Fruit fly (Drosophila melanogaster) whole organism, embryonic: ENCODE measurements around the gene Atg8b.
A peak's percentile ranks its signal among the peaks of the same experiment; 100 is the strongest.

Source experiments
- Awh ChIP-seq: fragments of 200-800 bp; sonication (Bioruptor generic); IDR thresholded peaks from 2 replicates; pipeline ENCODE4, ENCODE4 v1.3.6; 2022; ENCODE audit warnings: missing biosample characterization, missing genetic modification characterization
- CG10147 ChIP-seq: fragments of 200-800 bp; sonication (Bioruptor generic); optimal IDR thresholded peaks from 2 replicates; lab custom pipeline; 2019; ENCODE audit warnings: missing biosample characterization, mild to moderate bottlenecking, missing genetic modification characterization, moderate library complexity
- CG1024 ChIP-seq: fragments of 200-800 bp; sonication (Bioruptor generic); IDR thresholded peaks from 2 replicates; pipeline ENCODE4 v1.3.6; 2022; ENCODE audit warnings: missing biosample characterization, missing genetic modification characterization
- CG10267 ChIP-seq: fragments of 200-800 bp; sonication (Bioruptor generic); optimal IDR thresholded peaks from 2 replicates; lab custom pipeline; 2018; ENCODE audit warnings: missing biosample characterization, mild to moderate bottlenecking, missing genetic modification characterization, moderate library complexity
- CG10274 ChIP-seq: fragments of 200-800 bp; sonication (Bioruptor generic); optimal IDR thresholded peaks from 3 replicates; lab custom pipeline; 2017; ENCODE audit warnings: missing biosample characterization, mild to moderate bottlenecking, missing genetic modification characterization
- CG10543 ChIP-seq: fragments of 200-800 bp; sonication (Bioruptor generic); optimal IDR thresholded peaks from 3 replicates; lab custom pipeline; 2017; ENCODE audit warnings: missing biosample characterization, mild to moderate bottlenecking, missing genetic modification characterization, moderate library complexity
- CG12155 ChIP-seq: fragments of 200-800 bp; sonication (Bioruptor generic); optimal IDR thresholded peaks from 3 replicates; lab custom pipeline; 2016; ENCODE audit warnings: missing biosample characterization, missing genetic modification characterization
- CG12391 ChIP-seq: fragments of 200-800 bp; sonication (Bioruptor generic); optimal IDR thresholded peaks from 3 replicates; lab custom pipeline; 2018; ENCODE audit warnings: missing biosample characterization, mild to moderate bottlenecking, missing genetic modification characterization, moderate library complexity
- CG12769 ChIP-seq: fragments of 200-800 bp; sonication (Bioruptor generic); optimal IDR thresholded peaks from 2 replicates; lab custom pipeline; 2019; ENCODE audit warnings: missing biosample characterization, mild to moderate bottlenecking, missing genetic modification characterization, moderate library complexity
- CG13624 ChIP-seq: fragments of 200-800 bp; sonication (Bioruptor generic); optimal IDR thresholded peaks from 2 replicates; lab custom pipeline; 2016; ENCODE audit warnings: missing biosample characterization, missing genetic modification characterization
- CG13894 ChIP-seq: fragments of 200-800 bp; sonication (Bioruptor generic); optimal IDR thresholded peaks from 3 replicates; lab custom pipeline; 2018; ENCODE audit warnings: missing biosample characterization, mild to moderate bottlenecking, missing genetic modification characterization, moderate library complexity
- CG14050 ChIP-seq: fragments of 200-800 bp; sonication (Bioruptor generic); IDR thresholded peaks from 3 replicates; pipeline ENCODE4 v1.3.6; 2022; ENCODE audit warnings: missing biosample characterization, missing genetic modification characterization
- CG2116 ChIP-seq: fragments of 200-800 bp; sonication (Bioruptor generic); optimal IDR thresholded peaks from 3 replicates; lab custom pipeline; 2018; ENCODE audit warnings: missing biosample characterization, mild to moderate bottlenecking, missing genetic modification characterization
- CG30020 ChIP-seq: fragments of 200-800 bp; optimal IDR thresholded peaks from 2 replicates; lab custom pipeline; 2019; ENCODE audit warnings: missing biosample characterization, mild to moderate bottlenecking, missing genetic modification characterization, moderate library complexity
- CG32532 ChIP-seq: fragments of 200-800 bp; sonication (Bioruptor generic); IDR thresholded peaks from 2 replicates; pipeline ENCODE4 v1.3.6; 2022; ENCODE audit warnings: missing biosample characterization, missing genetic modification characterization
- CG32767 ChIP-seq: fragments of 200-800 bp; sonication (Bioruptor generic); IDR thresholded peaks from 2 replicates; pipeline ENCODE4 v1.3.6; 2022; ENCODE audit warnings: missing biosample characterization, missing genetic modification characterization
- CG6813 ChIP-seq: fragments of 200-800 bp; sonication (Bioruptor generic); optimal IDR thresholded peaks from 2 replicates; lab custom pipeline; 2017; ENCODE audit warnings: missing biosample characterization, missing genetic modification characterization, mild to moderate bottlenecking, moderate library complexity, missing genetic modification reagents
- CG9727 ChIP-seq: fragments of 200-800 bp; sonication (Bioruptor generic); optimal IDR thresholded peaks from 3 replicates; lab custom pipeline; 2017; ENCODE audit warnings: missing biosample characterization, mild to moderate bottlenecking, missing genetic modification characterization
- Ets65A ChIP-seq: fragments of 200-800 bp; sonication (Bioruptor generic); peaks from one replicate; lab custom pipeline; 2016; ENCODE audit warnings: missing biosample characterization, missing genetic modification characterization
- Ets97D ChIP-seq: fragments of 200-800 bp; sonication (Bioruptor generic); optimal IDR thresholded peaks from 3 replicates; lab custom pipeline; 2016; ENCODE audit warnings: missing biosample characterization, missing genetic modification characterization
- HHEX ChIP-seq: fragments of 200-800 bp; sonication (Bioruptor generic); optimal IDR thresholded peaks from 3 replicates; lab custom pipeline; 2017; ENCODE audit warnings: missing biosample characterization, mild to moderate bottlenecking, missing genetic modification characterization, missing genetic modification reagents
- HmgZ ChIP-seq: fragments of 200-800 bp; sonication (Bioruptor generic); optimal IDR thresholded peaks from 2 replicates; lab custom pipeline; 2018; ENCODE audit warnings: missing biosample characterization, mild to moderate bottlenecking, missing genetic modification characterization
- Hmx ChIP-seq: fragments of 200-800 bp; sonication (Bioruptor generic); optimal IDR thresholded peaks from 2 replicates; lab custom pipeline; 2016; ENCODE audit warnings: missing biosample characterization, missing genetic modification characterization
- Myb ChIP-seq: fragments of 200-800 bp; sonication (Bioruptor generic); optimal IDR thresholded peaks from 2 replicates; lab custom pipeline; 2016; ENCODE audit warnings: missing biosample characterization, missing genetic modification characterization
- NC2β ChIP-seq: fragments of 200-800 bp; sonication (Bioruptor generic); optimal IDR thresholded peaks from 2 replicates; lab custom pipeline; 2016; ENCODE audit warnings: missing biosample characterization, missing genetic modification characterization
- NK7.1 ChIP-seq: fragments of 200-800 bp; sonication (Bioruptor generic); optimal IDR thresholded peaks from 3 replicates; lab custom pipeline; 2016; ENCODE audit warnings: missing biosample characterization, missing genetic modification characterization
- Sry-δ ChIP-seq: fragments of 200-800 bp; sonication (Bioruptor generic); optimal IDR thresholded peaks from 2 replicates; lab custom pipeline; 2016; ENCODE audit warnings: missing biosample characterization, missing genetic modification characterization
- Stat92E ChIP-seq, 3 experiments: fragments of >200 bp in 2 of 3; fragments of 200-800 bp in 1 of 3; sonication (Bioruptor generic) in 1 of 3; optimal IDR thresholded peaks; 2 replicates each; lab custom pipeline; 2017 to 2019; ENCODE audit warnings: missing biosample characterization in 3 of 3, missing genetic modification characterization in 3 of 3, mild to moderate bottlenecking in 1 of 3, moderate library complexity in 1 of 3
- cg ChIP-seq: fragments of 200-800 bp; sonication (Bioruptor generic); optimal IDR thresholded peaks from 3 replicates; lab custom pipeline; 2019; ENCODE audit warnings: missing biosample characterization, mild to moderate bottlenecking, missing genetic modification characterization, moderate library complexity
- cwo ChIP-seq: fragments of 200-800 bp; sonication (Bioruptor generic); optimal IDR thresholded peaks from 3 replicates; lab custom pipeline; 2017; ENCODE audit warnings: missing biosample characterization, missing genetic modification characterization, mild to moderate bottlenecking, moderate library complexity, missing genetic modification reagents
- danr ChIP-seq: fragments of 200-800 bp; sonication (Bioruptor generic); IDR thresholded peaks from 2 replicates; pipeline ENCODE4 v1.3.6; 2022; ENCODE audit warnings: missing biosample characterization, missing genetic modification characterization
- dmrt99B ChIP-seq: fragments of 200-800 bp; sonication (Bioruptor generic); optimal IDR thresholded peaks from 2 replicates; lab custom pipeline; 2018; ENCODE audit warnings: missing biosample characterization, mild to moderate bottlenecking, missing genetic modification characterization, moderate library complexity
- gfzf ChIP-seq: fragments of 200-800 bp; sonication (Bioruptor generic); optimal IDR thresholded peaks from 2 replicates; lab custom pipeline; 2016; ENCODE audit warnings: missing biosample characterization, mild to moderate bottlenecking, missing genetic modification characterization, moderate library complexity
- gsb-n ChIP-seq: fragments of 200-800 bp; sonication (Bioruptor generic); optimal IDR thresholded peaks from 3 replicates; lab custom pipeline; 2018; ENCODE audit warnings: missing biosample characterization, mild to moderate bottlenecking, missing genetic modification characterization
- ham ChIP-seq: fragments of 200-800 bp; sonication (Bioruptor generic); IDR thresholded peaks from 2 replicates; pipeline ENCODE4 v1.3.6; 2022; ENCODE audit warnings: missing biosample characterization, missing genetic modification characterization
- hbn ChIP-seq: fragments of 200-800 bp; sonication (Bioruptor generic); IDR thresholded peaks from 2 replicates; pipeline ENCODE4 v1.3.6; 2022; ENCODE audit warnings: missing biosample characterization, missing genetic modification characterization; ENCODE audit not compliant: partially characterized antibody
- inv ChIP-seq: fragments of 200-800 bp; sonication (Bioruptor generic); IDR thresholded peaks from 2 replicates; pipeline ENCODE4 v1.3.6; 2022; ENCODE audit warnings: missing biosample characterization, missing genetic modification characterization; ENCODE audit not compliant: partially characterized antibody
- jumu ChIP-seq: fragments of 200-800 bp; sonication (Bioruptor generic); optimal IDR thresholded peaks from 3 replicates; lab custom pipeline; 2016; ENCODE audit warnings: missing biosample characterization, missing genetic modification characterization
- lab ChIP-seq: fragments of 200-800 bp; sonication (Bioruptor generic); optimal IDR thresholded peaks from 3 replicates; lab custom pipeline; 2017; ENCODE audit warnings: missing biosample characterization, missing genetic modification characterization, mild to moderate bottlenecking, moderate library complexity, missing genetic modification reagents
- lbe ChIP-seq: fragments of 200-800 bp; sonication (Bioruptor generic); optimal IDR thresholded peaks from 2 replicates; lab custom pipeline; 2016; ENCODE audit warnings: missing biosample characterization, mild to moderate bottlenecking, missing genetic modification characterization
- mld ChIP-seq: fragments of 200-800 bp; sonication (Bioruptor generic); IDR thresholded peaks from 3 replicates; pipeline ENCODE4 v1.3.6; 2022; ENCODE audit warnings: missing biosample characterization, missing genetic modification characterization; ENCODE audit not compliant: partially characterized antibody
- nom ChIP-seq: fragments of 200-800 bp; sonication (Bioruptor generic); optimal IDR thresholded peaks from 2 replicates; lab custom pipeline; 2017; ENCODE audit warnings: missing biosample characterization, missing genetic modification characterization, mild to moderate bottlenecking, moderate library complexity, missing genetic modification reagents
- pb ChIP-seq: fragments of 200-800 bp; sonication (Bioruptor generic); optimal IDR thresholded peaks from 3 replicates; lab custom pipeline; 2016; ENCODE audit warnings: missing biosample characterization, missing genetic modification characterization
- peb ChIP-seq: fragments of 200-800 bp; sonication (Bioruptor generic); IDR thresholded peaks from 2 replicates; pipeline ENCODE4 v1.3.6; 2022; ENCODE audit warnings: missing biosample characterization, missing genetic modification characterization
- salm ChIP-seq: fragments of 200-800 bp; sonication (Bioruptor generic); optimal IDR thresholded peaks from 2 replicates; lab custom pipeline; 2018; ENCODE audit warnings: missing biosample characterization, mild to moderate bottlenecking, missing genetic modification characterization
- sens ChIP-seq: fragments of 200-800 bp; sonication (Bioruptor generic); peaks from one replicate; lab custom pipeline; 2016; ENCODE audit warnings: missing biosample characterization, missing genetic modification characterization
- sisA ChIP-seq: fragments of 200-800 bp; sonication (Bioruptor generic); IDR thresholded peaks from 2 replicates; pipeline ENCODE4 v1.3.6; 2022; ENCODE audit warnings: missing biosample characterization, missing genetic modification characterization
- sob ChIP-seq: fragments of 200-800 bp; sonication (Bioruptor generic); IDR thresholded peaks from 2 replicates; pipeline ENCODE4 v1.3.6; 2022; ENCODE audit warnings: missing biosample characterization, missing genetic modification characterization
- sug ChIP-seq: fragments of 200-800 bp; optimal IDR thresholded peaks from 2 replicates; lab custom pipeline; 2019; ENCODE audit warnings: missing biosample characterization, mild to moderate bottlenecking, missing genetic modification characterization, moderate library complexity
- z ChIP-seq: fragments of 200-800 bp; sonication (Bioruptor generic); IDR thresholded peaks from 3 replicates; pipeline ENCODE4 v1.3.6; 2022; ENCODE audit warnings: missing biosample characterization, missing genetic modification characterization

The Atg8b gene

dm6 chr3R:17718051-17718693 lies 6.7 kb downstream of the Atg8b start, which contains the start of gene osa (continued):
- no peak for TF ChIP-seq sisA (GFP tag; lab: Robert Waterston, UW)
- no peak for TF ChIP-seq Hmx
- TF ChIP-seq CG10267 (tag; lab: Kevin White, UChicago), result peak; percentile 35
- TF ChIP-seq sug (tag; lab: Kevin White, UChicago), result peak; percentile 29
- peak; percentile 51 for TF ChIP-seq CG9727 (GFP tag; lab: Kevin White, UChicago)
- TF ChIP-seq Awh (GFP tag; lab: Robert Waterston, UW), result no peak
- no peak for TF ChIP-seq inv (GFP tag; lab: Robert Waterston, UW)
- TF ChIP-seq hbn (GFP tag; lab: Robert Waterston, UW), result no peak
- TF ChIP-seq CG12155 (GFP tag; lab: Kevin White, UChicago), result peak; percentile 90
- peak; percentile 22 for TF ChIP-seq CG10147
- TF ChIP-seq gsb-n (tag; lab: Kevin White, UChicago), result peak; percentile 4
- no peak for TF ChIP-seq CG1024
- no peak for TF ChIP-seq peb (GFP tag; lab: Robert Waterston, UW)
- TF ChIP-seq CG13624 (GFP tag; lab: Kevin White, UChicago), result peak; percentile 55
- no peak for TF ChIP-seq salm
- peak; percentile 54 for TF ChIP-seq lbe (GFP tag; lab: Kevin White, UChicago)
- TF ChIP-seq sob (GFP tag; lab: Robert Waterston, UW), result no peak
- TF ChIP-seq sens (GFP tag; lab: Kevin White, UChicago), result peak; percentile 66
- TF ChIP-seq CG13894 (tag; lab: Kevin White, UChicago), result no peak
- peak in 1 of 3 experiments; percentile 32 for TF ChIP-seq Stat92E (GFP tag; optimal IDR thresholded peaks at IDR 0.05; lab: Kevin White, UChicago)
- TF ChIP-seq CG30020 (tag; lab: Kevin White, UChicago), result peak; percentile 39
- no peak for TF ChIP-seq CG10274 (GFP tag; lab: Kevin White, UChicago)
- TF ChIP-seq Sry-δ (GFP tag; lab: Kevin White, UChicago), result peak; percentile 94
- peak; percentile 5 for TF ChIP-seq cg
- TF ChIP-seq pb, result no peak
- peak; percentile 48 for TF ChIP-seq Ets65A (GFP tag; lab: Kevin White, UChicago)
- TF ChIP-seq CG32767 (GFP tag; lab: Robert Waterston, UW), result no peak
- peak; percentile 20 for TF ChIP-seq CG10543
- peak; percentile 3 for TF ChIP-seq dmrt99B (tag; lab: Kevin White, UChicago)
- TF ChIP-seq HHEX, result no peak
- no peak for TF ChIP-seq CG14050 (GFP tag; lab: Robert Waterston, UW)
- TF ChIP-seq CG32532 (GFP tag; lab: Robert Waterston, UW), result no peak
- peak; percentile 10 for TF ChIP-seq CG12391
- peak; percentile 43 for TF ChIP-seq nom (GFP tag; lab: Kevin White, UChicago)
- no peak for TF ChIP-seq mld (GFP tag; lab: Robert Waterston, UW)
- TF ChIP-seq CG2116, result peak; percentile 92
- peak; percentile 13 for TF ChIP-seq cwo
- peak; percentile 86 for TF ChIP-seq Myb
- TF ChIP-seq ham, result no peak
- no peak for TF ChIP-seq NK7.1 (GFP tag; lab: Kevin White, UChicago)
- TF ChIP-seq HmgZ (tag; lab: Kevin White, UChicago), result peak; percentile 43
- TF ChIP-seq lab (GFP tag; lab: Kevin White, UChicago), result peak; percentile 18
- TF ChIP-seq NC2β (GFP tag; lab: Kevin White, UChicago), result peak; percentile 20
- no peak for TF ChIP-seq CG12769
- no peak for TF ChIP-seq z (GFP tag; lab: Robert Waterston, UW)
- TF ChIP-seq CG6813 (GFP tag; lab: Kevin White, UChicago), result no peak
- no peak for TF ChIP-seq danr (GFP tag; lab: Robert Waterston, UW)
- peak; percentile 17 for TF ChIP-seq jumu (GFP tag; lab: Kevin White, UChicago)
- TF ChIP-seq gfzf (GFP tag; lab: Kevin White, UChicago), result peak; percentile 58
- peak; percentile 85 for TF ChIP-seq Ets97D (GFP tag; lab: Kevin White, UChicago)
